Fruit fly (Drosophila melanogaster): ENCODE results near the gene CG12692.

- TF ChIP-seq CG14711 (tag; optimal IDR thresholded peaks at IDR 0.05) (no peak), Hr96 (GFP tag; optimal IDR thresholded peaks at IDR 0.05) (no peak), toe (GFP tag; optimal IDR thresholded peaks at IDR 0.05) (no peak), pad (GFP tag; optimal IDR thresholded peaks at IDR 0.05) (no peak), CG12768 (GFP tag; optimal IDR thresholded peaks at IDR 0.05) (no peak), CG7045 (GFP tag; optimal IDR thresholded peaks at IDR 0.05) (no peak)
Measured at dm6 chrX:4265327-4265726, 36.8 kb downstream of the CG12692 start.
